Worm (Caenorhabditis elegans): ENCODE results near the gene M151.2.

DNA sequence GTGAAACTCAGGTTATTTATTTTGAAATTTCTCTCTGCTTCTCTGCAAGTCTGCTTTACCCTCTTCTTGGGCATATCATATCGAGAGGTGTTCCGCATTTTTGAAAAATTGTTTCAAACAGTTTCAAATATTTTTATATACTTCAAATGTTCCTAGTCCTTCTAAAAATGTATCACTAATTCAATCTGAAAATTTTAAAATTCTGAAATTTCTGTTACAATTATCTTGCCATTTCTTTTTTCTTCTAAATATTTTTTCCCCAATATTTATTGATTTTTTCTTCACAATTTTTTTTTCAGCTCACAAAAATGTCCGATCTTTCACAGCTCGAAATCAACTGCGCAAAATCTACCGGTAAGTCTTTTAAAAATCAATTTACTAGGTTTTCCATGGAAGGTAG, 28.9 kb downstream of the M151.2 start, which contains the start of gene F19B10.4:
- TF ChIP-seq ztf-23 (GFP tag; IDR thresholded peaks at IDR 0.05) (no peak), cog-1 (tag; optimal IDR thresholded peaks at IDR 0.05) (no peak)
